Worm (Caenorhabditis elegans) whole organism, late embryonic: Measurements from ENCODE around the gene C33G3.6.

Source experiments
- C08G9.2 ChIP-seq: sonication (generic microtip); optimal IDR thresholded peaks from 2 replicates; lab custom pipeline; 2016; ENCODE audit warnings: mild to moderate bottlenecking, missing genetic modification characterization, moderate library complexity, missing compliant biosample characterization
- C38D4.7 ChIP-seq: fragments of 200-800 bp; sonication (Bioruptor generic); optimal IDR thresholded peaks from 2 replicates; lab custom pipeline; 2018; ENCODE audit warnings: mild to moderate bottlenecking, missing genetic modification characterization, moderate library complexity, missing compliant biosample characterization
- F13H6.1 ChIP-seq: sonication (generic microtip); optimal IDR thresholded peaks from 2 replicates; lab custom pipeline; 2016; ENCODE audit warnings: missing genetic modification characterization, missing compliant biosample characterization
- K02D7.2 ChIP-seq: sonication (generic microtip); optimal IDR thresholded peaks from 2 replicates; lab custom pipeline; 2017; ENCODE audit warnings: mild to moderate bottlenecking, missing genetic modification characterization, missing compliant biosample characterization
- T23F11.4 ChIP-seq: fragments of 200-800 bp; sonication (Bioruptor generic); optimal IDR thresholded peaks from 2 replicates; lab custom pipeline; 2018; ENCODE audit warnings: mild to moderate bottlenecking, missing genetic modification characterization, missing compliant biosample characterization
- ahr-1 ChIP-seq: sonication (generic microtip); optimal IDR thresholded peaks from 2 replicates; lab custom pipeline; 2016; ENCODE audit warnings: missing genetic modification characterization, missing compliant biosample characterization
- ama-1 ChIP-seq: fragments of 150-350 bp; optimal IDR thresholded peaks from 2 replicates; lab custom pipeline; 2014
- ceh-14 ChIP-seq: sonication (generic microtip); optimal IDR thresholded peaks from 2 replicates; lab custom pipeline; 2016; ENCODE audit warnings: missing genotype, missing genetic modification characterization, missing compliant biosample characterization
- ceh-18 ChIP-seq: sonication (generic microtip); optimal IDR thresholded peaks from 2 replicates; lab custom pipeline; 2016; ENCODE audit warnings: missing genetic modification characterization, missing compliant biosample characterization
- ceh-2 ChIP-seq: sonication (generic microtip); optimal IDR thresholded peaks from 2 replicates; lab custom pipeline; 2016; ENCODE audit warnings: missing genotype, missing genetic modification characterization, missing compliant biosample characterization
- ceh-22 ChIP-seq: sonication (generic microtip); optimal IDR thresholded peaks from 2 replicates; lab custom pipeline; 2017; ENCODE audit warnings: missing biosample characterization, missing genetic modification characterization
- ceh-31 ChIP-seq: sonication (generic microtip); optimal IDR thresholded peaks from 2 replicates; lab custom pipeline; 2016; ENCODE audit warnings: missing genetic modification characterization, missing compliant biosample characterization
- ceh-34 ChIP-seq: sonication (generic microtip); optimal IDR thresholded peaks from 2 replicates; lab custom pipeline; 2016; ENCODE audit warnings: mild to moderate bottlenecking, missing genetic modification characterization, missing compliant biosample characterization
- ceh-45 ChIP-seq: fragments of 200-800 bp; sonication (Bioruptor generic); IDR thresholded peaks from 2 replicates; pipeline ENCODE4 v1.3.6; 2022; ENCODE audit warnings: missing genetic modification reagents, missing genetic modification characterization, missing compliant biosample characterization
- che-1 ChIP-seq: sonication (generic microtip); optimal IDR thresholded peaks from 2 replicates; lab custom pipeline; 2016; ENCODE audit warnings: mild to moderate bottlenecking, missing genetic modification characterization, missing compliant biosample characterization
- dmd-4 ChIP-seq: sonication (generic microtip); optimal IDR thresholded peaks from 2 replicates; lab custom pipeline; 2016; ENCODE audit warnings: borderline replicate concordance, missing genetic modification characterization, missing compliant biosample characterization
- elt-2 ChIP-seq: sonication (generic microtip); optimal IDR thresholded peaks from 2 replicates; lab custom pipeline; 2016; ENCODE audit warnings: missing genetic modification reagents, missing genetic modification characterization, missing compliant biosample characterization
- elt-4 ChIP-seq: sonication (generic microtip); optimal IDR thresholded peaks from 2 replicates; lab custom pipeline; 2016; ENCODE audit warnings: missing genetic modification characterization, missing compliant biosample characterization
- eyg-1 ChIP-seq: sonication (generic microtip); optimal IDR thresholded peaks from 2 replicates; lab custom pipeline; 2016; ENCODE audit warnings: missing genotype, missing genetic modification characterization, missing compliant biosample characterization
- fax-1 ChIP-seq: sonication (generic microtip); optimal IDR thresholded peaks from 2 replicates; lab custom pipeline; 2016; ENCODE audit warnings: missing genotype, missing genetic modification characterization, missing compliant biosample characterization
- fkh-10 ChIP-seq: fragments of 150-350 bp; optimal IDR thresholded peaks from 2 replicates; lab custom pipeline; 2014; ENCODE audit warnings: missing biosample characterization, missing genetic modification reagents, missing genetic modification characterization
- fkh-6 ChIP-seq: sonication (generic microtip); optimal IDR thresholded peaks from 2 replicates; lab custom pipeline; 2016; ENCODE audit warnings: missing genetic modification characterization, missing compliant biosample characterization
- gmeb-2 ChIP-seq: sonication (generic microtip); optimal IDR thresholded peaks from 2 replicates; lab custom pipeline; 2016; ENCODE audit warnings: missing genetic modification characterization, inconsistent platforms, missing compliant biosample characterization
- hlh-8 ChIP-seq: sonication (generic microtip); optimal IDR thresholded peaks from 2 replicates; lab custom pipeline; 2016; ENCODE audit warnings: missing genotype, missing genetic modification characterization, missing compliant biosample characterization
- lim-6 ChIP-seq: sonication (generic microtip); optimal IDR thresholded peaks from 2 replicates; lab custom pipeline; 2016; ENCODE audit warnings: missing genetic modification characterization, missing compliant biosample characterization
- nfya-1 ChIP-seq: sonication (generic microtip); optimal IDR thresholded peaks from 2 replicates; lab custom pipeline; 2017; ENCODE audit warnings: missing genetic modification characterization, mild to moderate bottlenecking, missing compliant biosample characterization, antibody characterized with exemption, moderate library complexity
- nhr-11 ChIP-seq: fragments of 150-350 bp; optimal IDR thresholded peaks from 2 replicates; lab custom pipeline; 2014; ENCODE audit warnings: missing biosample characterization, missing genetic modification characterization
- nhr-232 ChIP-seq: sonication (generic microtip); optimal IDR thresholded peaks from 2 replicates; lab custom pipeline; 2016; ENCODE audit warnings: missing genetic modification characterization, missing compliant biosample characterization
- pat-9 ChIP-seq: fragments of 200-800 bp; sonication (Bioruptor generic); optimal IDR thresholded peaks from 2 replicates; lab custom pipeline; 2018; ENCODE audit warnings: mild to moderate bottlenecking, missing genetic modification characterization, moderate library complexity, missing compliant biosample characterization
- pax-1 ChIP-seq: fragments of 150-350 bp; optimal IDR thresholded peaks from 2 replicates; lab custom pipeline; 2014; ENCODE audit warnings: missing biosample characterization, missing genetic modification characterization
- pha-4 ChIP-seq: fragments of 150-350 bp; optimal IDR thresholded peaks from 2 replicates; lab custom pipeline; 2018; ENCODE audit warnings: missing biosample characterization, missing genetic modification reagents, missing genetic modification characterization
- rnt-1 ChIP-seq: sonication (generic microtip); optimal IDR thresholded peaks from 2 replicates; lab custom pipeline; 2016; ENCODE audit warnings: missing genetic modification characterization, missing compliant biosample characterization
- tbx-2 ChIP-seq: sonication (generic microtip); optimal IDR thresholded peaks from 2 replicates; lab custom pipeline; 2016; ENCODE audit warnings: missing genetic modification characterization, missing compliant biosample characterization
- ttx-3 ChIP-seq: sonication (generic microtip); optimal IDR thresholded peaks from 2 replicates; lab custom pipeline; 2016; ENCODE audit warnings: missing genetic modification reagents, missing genetic modification characterization, missing compliant biosample characterization
- unc-55 ChIP-seq: sonication (generic microtip); optimal IDR thresholded peaks from 2 replicates; lab custom pipeline; 2017; ENCODE audit warnings: missing biosample characterization, missing genetic modification reagents, missing genetic modification characterization
- unc-86 ChIP-seq: sonication (generic microtip); optimal IDR thresholded peaks from 2 replicates; lab custom pipeline; 2016; ENCODE audit warnings: missing genetic modification characterization, missing compliant biosample characterization
- zip-5 ChIP-seq: sonication (generic microtip); optimal IDR thresholded peaks from 2 replicates; lab custom pipeline; 2016; ENCODE audit warnings: missing genetic modification characterization, missing compliant biosample characterization
- ztf-16 ChIP-seq: sonication (generic microtip); optimal IDR thresholded peaks from 2 replicates; lab custom pipeline; 2017; ENCODE audit warnings: missing genetic modification characterization, missing compliant biosample characterization

Gene C33G3.6

ce11 chrX:14063830-14064229 is 20.3 kb downstream of the C33G3.6 start (continued):
- no peak for TF ChIP-seq pax-1 (tag; lab: Kevin White, UChicago)
- TF ChIP-seq ceh-2 (tag; lab: Kevin White, UChicago): peak; percentile 82
- TF ChIP-seq ceh-45 (GFP tag; lab: Robert Waterston, UW): peak; percentile 89
- peak; percentile 87 for TF ChIP-seq T23F11.4 (GFP tag; lab: Kevin White, UChicago)
- peak; percentile 90 for TF ChIP-seq dmd-4 (tag; lab: Kevin White, UChicago)
- TF ChIP-seq ceh-34 (tag; lab: Kevin White, UChicago): peak; percentile 95
- TF ChIP-seq ceh-22: no peak
- peak; percentile 81 for TF ChIP-seq hlh-8 (tag; lab: Kevin White, UChicago)
- peak; percentile 92 for TF ChIP-seq tbx-2 (tag; lab: Kevin White, UChicago)
- peak; percentile 84 for TF ChIP-seq C08G9.2
- TF ChIP-seq zip-5 (tag; lab: Kevin White, UChicago): peak; percentile 80
- TF ChIP-seq ttx-3 (tag; lab: Kevin White, UChicago): peak; percentile 91
- no peak for TF ChIP-seq nhr-11 (tag; lab: Kevin White, UChicago)
- peak; percentile 92 for TF ChIP-seq eyg-1 (tag; lab: Kevin White, UChicago)
- TF ChIP-seq fax-1 (tag; lab: Kevin White, UChicago): peak; percentile 90
- TF ChIP-seq gmeb-2 (tag; lab: Kevin White, UChicago): peak; percentile 89
- peak; percentile 98 for TF ChIP-seq elt-2

ce11 chrX:14062771-14063170 is 21.4 kb downstream of the C33G3.6 start:
- TF ChIP-seq nhr-232 (tag; lab: Kevin White, UChicago): no peak
- no peak for TF ChIP-seq K02D7.2 (tag; lab: Kevin White, UChicago)
- TF ChIP-seq nfya-1 (tag; lab: Kevin White, UChicago): no peak
- TF ChIP-seq ttx-3 (tag; lab: Kevin White, UChicago): no peak
- no peak for TF ChIP-seq F13H6.1 (tag; lab: Kevin White, UChicago)
- TF ChIP-seq unc-55 (GFP tag; lab: Kevin White, UChicago): no peak
- no peak for TF ChIP-seq gmeb-2 (tag; lab: Kevin White, UChicago)
- no peak for TF ChIP-seq C38D4.7 (GFP tag; lab: Kevin White, UChicago)
- TF ChIP-seq T23F11.4 (GFP tag; lab: Kevin White, UChicago): no peak
- TF ChIP-seq fax-1 (tag; lab: Kevin White, UChicago): no peak
- TF ChIP-seq ceh-34 (tag; lab: Kevin White, UChicago): no peak
- no peak for TF ChIP-seq unc-86 (tag; lab: Kevin White, UChicago)
- no peak for TF ChIP-seq pat-9 (tag; lab: Kevin White, UChicago)
- TF ChIP-seq pha-4 (tag; lab: Kevin White, UChicago): no peak

- no peak for TF ChIP-seq rnt-1 (tag; lab: Kevin White, UChicago)
- TF ChIP-seq ahr-1 (tag; lab: Kevin White, UChicago): no peak
- TF ChIP-seq T23F11.4 (GFP tag; lab: Kevin White, UChicago): no peak
- TF ChIP-seq zip-5 (tag; lab: Kevin White, UChicago): no peak
- TF ChIP-seq ztf-16: no peak
- TF ChIP-seq elt-4 (tag; lab: Kevin White, UChicago): no peak
- TF ChIP-seq fkh-10: no peak
- TF ChIP-seq eyg-1 (tag; lab: Kevin White, UChicago): no peak
- TF ChIP-seq C38D4.7 (GFP tag; lab: Kevin White, UChicago): no peak
- TF ChIP-seq ceh-14 (tag; lab: Kevin White, UChicago): no peak
- no peak for TF ChIP-seq ama-1 (lab: Kevin White, UChicago)
- no peak for TF ChIP-seq fkh-6
- TF ChIP-seq ceh-22: no peak
- TF ChIP-seq unc-55 (GFP tag; lab: Kevin White, UChicago): peak; percentile 85
- no peak for TF ChIP-seq elt-2
- TF ChIP-seq ceh-18 (tag; lab: Kevin White, UChicago): peak; percentile 12
- no peak for TF ChIP-seq lim-6 (tag; lab: Kevin White, UChicago)
Observed at ce11 chrX:14056527-14056926, 27.6 kb downstream of the C33G3.6 start.

ce11 chrX:14055715-14056114 is 28.4 kb downstream of the C33G3.6 start:
- TF ChIP-seq che-1 (tag; lab: Kevin White, UChicago) (no peak), ceh-31 (no peak), eyg-1 (tag; lab: Kevin White, UChicago) (no peak), K02D7.2 (tag; lab: Kevin White, UChicago) (no peak), fkh-10 (no peak), ama-1 (lab: Kevin White, UChicago) (no peak), tbx-2 (tag; lab: Kevin White, UChicago) (no peak)
